Fruit fly (Drosophila melanogaster): ENCODE data around the gene Men.

Gene Men

dm6 chr3R:12722392-12722914 lies at the start of gene Men (continued):
- TF ChIP-seq Sox102F (GFP tag; optimal IDR thresholded peaks at IDR 0.05) (peak; percentile 38), CG11294 (GFP tag; IDR thresholded peaks at IDR 0.05) (peak; percentile 61; the same call in 1 of the 2 replicates), fd85E (GFP tag; optimal IDR thresholded peaks at IDR 0.05) (no peak), CG34406 (GFP tag; optimal IDR thresholded peaks at IDR 0.05) (peak; percentile 59), Smox (GFP tag; optimal IDR thresholded peaks at IDR 0.05) (peak; percentile 39), dac (GFP tag; optimal IDR thresholded peaks at IDR 0.05) (no peak), CG11902 (GFP tag; optimal IDR thresholded peaks at IDR 0.05) (peak; percentile 24), eg (GFP tag; IDR thresholded peaks at IDR 0.05) (peak; percentile 71), CG4318 (GFP tag; optimal IDR thresholded peaks at IDR 0.05) (peak; percentile 56)

dm6 chr3R:12751027-12751426 lies 28.8 kb upstream of the Men start:
- TF ChIP-seq ss (GFP tag; optimal IDR thresholded peaks at IDR 0.05) (no peak), Met (GFP tag; optimal IDR thresholded peaks at IDR 0.05) (no peak), CG9139 (GFP tag; optimal IDR thresholded peaks at IDR 0.05) (no peak), CG4318 (GFP tag; optimal IDR thresholded peaks at IDR 0.05) (no peak), Eip78C (GFP tag) (no peak), CG6163 (GFP tag; IDR thresholded peaks at IDR 0.05) (no peak), Gug (GFP tag; IDR thresholded peaks at IDR 0.05) (no peak), CG10631 (GFP tag; optimal IDR thresholded peaks at IDR 0.05) (no peak)

dm6 chr3R:12743580-12743979 lies 21.3 kb upstream of the Men start, which contains the start of gene Ugt37A3:
TSS of gene Ugt37A3 (minus strand) at chr3R:12743680.
- no peak for TF ChIP-seq Hr4 (GFP tag; optimal IDR thresholded peaks at IDR 0.05)
- TF ChIP-seq CG7368 (GFP tag; optimal IDR thresholded peaks at IDR 0.05) = no peak
- TF ChIP-seq vri (GFP tag; optimal IDR thresholded peaks at IDR 0.05) = peak; percentile 16
- TF ChIP-seq CG32006 (GFP tag; optimal IDR thresholded peaks at IDR 0.05) = no peak
- no peak for TF ChIP-seq Gug (GFP tag; IDR thresholded peaks at IDR 0.05)
- TF ChIP-seq CG11902 (GFP tag; optimal IDR thresholded peaks at IDR 0.05) = no peak
- TF ChIP-seq CG6808 (GFP tag; optimal IDR thresholded peaks at IDR 0.05) = no peak
- TF ChIP-seq lz (GFP tag; optimal IDR thresholded peaks at IDR 0.05) = no peak
- no peak for TF ChIP-seq Eip93F (GFP tag; optimal IDR thresholded peaks at IDR 0.05)
- no peak for TF ChIP-seq CG3032 (tag; optimal IDR thresholded peaks at IDR 0.05)
- TF ChIP-seq cyc (GFP tag; optimal IDR thresholded peaks at IDR 0.05) = no peak
- TF ChIP-seq Eip75B (GFP tag; optimal IDR thresholded peaks at IDR 0.05) = no peak
- no peak for TF ChIP-seq CG16779 (tag; optimal IDR thresholded peaks at IDR 0.05)
- peak; percentile 36 for TF ChIP-seq svp (GFP tag)
- TF ChIP-seq fkh (GFP tag; optimal IDR thresholded peaks at IDR 0.05) = no peak

dm6 chr3R:12739247-12739646 lies 17.0 kb upstream of the Men start, which contains the start of gene Ugt37A2:
TSS of gene Ugt37A2 (plus strand) at chr3R:12739642.
- TF ChIP-seq cyc (GFP tag; optimal IDR thresholded peaks at IDR 0.05) (no peak), topi (GFP tag; optimal IDR thresholded peaks at IDR 0.05) (no peak), CG10669 (GFP tag; optimal IDR thresholded peaks at IDR 0.05) (no peak), spab (GFP tag; optimal IDR thresholded peaks at IDR 0.05) (no peak), CG16779 (tag; optimal IDR thresholded peaks at IDR 0.05) (no peak), CG4318 (GFP tag; optimal IDR thresholded peaks at IDR 0.05) (no peak), eg (GFP tag; IDR thresholded peaks at IDR 0.05) (no peak), OdsH (GFP tag; optimal IDR thresholded peaks at IDR 0.05) (no peak), CG3919 (GFP tag; optimal IDR thresholded peaks at IDR 0.05) (no peak), CG8632 (GFP tag; optimal IDR thresholded peaks at IDR 0.05) (no peak), CG32006 (GFP tag; optimal IDR thresholded peaks at IDR 0.05) (no peak), Smox (GFP tag; optimal IDR thresholded peaks at IDR 0.05) (no peak), dsx (GFP tag; optimal IDR thresholded peaks at IDR 0.05; ENCODE audit: poor library complexity, severe bottlenecking) (no peak), CG11294 (GFP tag; IDR thresholded peaks at IDR 0.05) (no peak), svp (GFP tag) (no peak), Sox102F (GFP tag; optimal IDR thresholded peaks at IDR 0.05) (no peak), vri (GFP tag; optimal IDR thresholded peaks at IDR 0.05) (no peak), achi (GFP tag; optimal IDR thresholded peaks at IDR 0.05) (no peak), dac (GFP tag; optimal IDR thresholded peaks at IDR 0.05) (no peak), CG1621 (tag; optimal IDR thresholded peaks at IDR 0.05) (no peak)

All from whole organism, prepupa.